Worm (Caenorhabditis elegans): ENCODE data around the gene F14F9.3.

DNA sequence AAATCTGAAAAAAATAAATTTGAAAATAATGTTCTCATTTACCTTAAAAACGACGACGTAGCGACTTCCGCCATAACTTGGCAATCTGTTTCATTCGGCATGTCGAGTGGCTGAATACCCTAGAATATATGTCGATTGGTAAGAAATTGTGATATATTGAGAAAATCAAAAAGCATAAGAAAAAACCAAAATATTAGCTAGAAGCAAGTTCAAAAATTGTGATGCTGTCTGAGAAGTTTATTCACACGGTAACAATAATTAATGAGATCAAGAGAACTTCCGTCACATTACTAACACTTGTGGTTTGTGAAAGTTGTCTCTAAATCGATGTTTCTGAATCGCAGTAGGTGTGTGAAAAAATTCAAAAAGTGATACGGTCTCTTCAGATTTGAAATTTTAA, 36.0 kb upstream of the F14F9.3 start, which contains the start of gene srab-1:
- no peak for TF ChIP-seq nhr-11 (tag; optimal IDR thresholded peaks at IDR 0.05)
- TF ChIP-seq ama-1 (optimal IDR thresholded peaks at IDR 0.05): no peak
- TF ChIP-seq mdl-1 (tag; optimal IDR thresholded peaks at IDR 0.05): no peak
- no peak for TF ChIP-seq elt-2 (tag; optimal IDR thresholded peaks at IDR 0.05)
- TF ChIP-seq zag-1 (tag; optimal IDR thresholded peaks at IDR 0.05): no peak
- no peak for TF ChIP-seq unc-130 (tag; optimal IDR thresholded peaks at IDR 0.05)
- TF ChIP-seq nhr-237 (tag; optimal IDR thresholded peaks at IDR 0.05): no peak
- TF ChIP-seq nhr-85 (tag): no peak
- TF ChIP-seq lir-3 (tag; optimal IDR thresholded peaks at IDR 0.05; ENCODE audit: poor library complexity): no peak
- no peak for TF ChIP-seq swsn-7 (tag; optimal IDR thresholded peaks at IDR 0.05)
